Worm (Caenorhabditis elegans): Measurements from ENCODE around the gene Y53G8AR.1.
"Not testable (repeated sequence)": the region's sequence is repeated elsewhere in the genome, so short reads cannot be mapped to it uniquely, and the experiment has no call there.

- TF ChIP-seq T22C8.4, tab-1, ztf-29 (GFP tag; IDR thresholded peaks at IDR 0.05): not testable (repeated sequence)
Observed at ce11 chrIII:3332736-3333135, at the start of gene Y53G8AR.1.
